Fruit fly (Drosophila melanogaster): ENCODE results near the gene Stip1.

Gene Stip1

DNA sequence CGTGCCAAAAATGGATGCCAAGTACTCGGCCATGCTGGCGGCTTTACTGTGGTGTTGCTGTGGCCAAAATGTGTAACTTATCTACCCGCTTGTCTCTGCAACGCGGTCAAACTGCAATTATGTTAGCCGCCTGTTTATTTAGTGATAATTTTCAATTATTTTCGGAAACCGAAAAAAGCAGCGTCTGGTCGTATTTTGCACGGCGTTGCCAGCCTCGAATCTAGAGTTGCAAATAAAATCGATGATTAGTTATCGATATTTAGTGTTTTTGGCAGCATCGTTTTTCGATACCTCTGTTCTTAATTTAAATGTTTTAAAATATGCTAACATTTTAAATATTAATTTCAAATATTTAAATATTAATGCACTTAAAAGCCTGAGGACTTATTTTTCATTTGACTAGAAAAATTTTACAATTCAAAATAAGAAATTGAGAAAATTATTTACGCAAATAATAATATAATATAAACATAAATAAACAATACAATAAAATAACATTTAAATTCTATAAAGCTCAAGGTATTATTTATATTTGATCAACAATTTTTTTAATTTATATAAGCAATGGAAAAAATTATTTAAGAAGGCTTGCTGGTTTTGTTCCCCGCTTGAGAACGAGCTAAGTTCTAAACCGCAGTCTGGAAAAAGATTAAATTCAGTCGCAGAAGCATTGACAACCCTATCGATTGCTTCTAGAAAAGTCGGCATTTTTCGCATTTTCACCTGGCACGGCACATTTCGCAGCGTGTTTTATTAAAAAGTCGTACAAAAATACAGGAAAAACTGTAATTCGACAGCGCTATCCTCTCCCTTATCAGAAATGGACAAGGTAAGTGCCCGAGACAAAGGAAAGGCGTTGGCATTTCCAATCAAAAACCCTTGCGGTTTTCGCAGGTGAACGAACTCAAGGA, at the start of gene Stip1, which contains the start of gene U2af38 (continued):
- TF ChIP-seq CG2199 (GFP tag; IDR thresholded peaks at IDR 0.05) (no peak), gem (tag; optimal IDR thresholded peaks at IDR 0.05) (peak; percentile 50), MBD-R2 (GFP tag; IDR thresholded peaks at IDR 0.05) (peak; percentile 55), CG9437 (GFP tag; optimal IDR thresholded peaks at IDR 0.05) (no peak), crol (GFP tag; IDR thresholded peaks at IDR 0.05) (no peak), Sry-δ (GFP tag; optimal IDR thresholded peaks at IDR 0.05) (peak; percentile 40), ssp (GFP tag; IDR thresholded peaks at IDR 0.05) (0 out of 2 replicates have a peak, but pooled peaks have one; percentile 12), CG12219 (GFP tag; optimal IDR thresholded peaks at IDR 0.05) (no peak), CG8290 (GFP tag; optimal IDR thresholded peaks at IDR 0.05) (peak; percentile 2), CG8290 (tag; optimal IDR thresholded peaks at IDR 0.05) (peak in 1 of 2 experiments; percentile 20), CG10321 (GFP tag; IDR thresholded peaks at IDR 0.05) (no peak), Poxn (GFP tag; IDR thresholded peaks at IDR 0.05) (no peak), trh (GFP tag; optimal IDR thresholded peaks at IDR 0.05) (no peak), CG8478 (optimal IDR thresholded peaks at IDR 0.05) (no peak), CG6854 (GFP tag; optimal IDR thresholded peaks at IDR 0.05) (no peak), so (GFP tag; IDR thresholded peaks at IDR 0.05) (no peak), dmrt11E (tag; optimal IDR thresholded peaks at IDR 0.05) (no peak), sima (GFP tag; optimal IDR thresholded peaks at IDR 0.05) (no peak), CG15011 (GFP tag; optimal IDR thresholded peaks at IDR 0.05) (no peak), BEAF-32 (GFP tag; optimal IDR thresholded peaks at IDR 0.05) (peak; percentile 69), bsh (GFP tag; optimal IDR thresholded peaks at IDR 0.05) (no peak), CG11456 (GFP tag; IDR thresholded peaks at IDR 0.05) (no peak), CG17328 (GFP tag; IDR thresholded peaks at IDR 0.05) (no peak), Dip3 (GFP tag; optimal IDR thresholded peaks at IDR 0.05) (no peak), Mes4 (GFP tag; optimal IDR thresholded peaks at IDR 0.05) (no peak), oc (tag; optimal IDR thresholded peaks at IDR 0.05) (peak; percentile 35), CG4617 (GFP tag; optimal IDR thresholded peaks at IDR 0.05; ENCODE audit: borderline replicate concordance) (peak; percentile 51), CG3163 (GFP tag; optimal IDR thresholded peaks at IDR 0.05) (no peak), gt (GFP tag; IDR thresholded peaks at IDR 0.05) (no peak), Mrtf (GFP tag; IDR thresholded peaks at IDR 0.05) (no peak), CG11093 (GFP tag; IDR thresholded peaks at IDR 0.05) (no peak), gsb (GFP tag; IDR thresholded peaks at IDR 0.05) (no peak), tx (GFP tag; optimal IDR thresholded peaks at IDR 0.05) (no peak), CG1603 (tag; optimal IDR thresholded peaks at IDR 0.05) (peak; percentile 49), aop (GFP tag; IDR thresholded peaks at IDR 0.05) (no peak), Dp (GFP tag; optimal IDR thresholded peaks at IDR 0.05) (peak; percentile 34), CG16779 (GFP tag; IDR thresholded peaks at IDR 0.05) (no peak), abd-A (tag; optimal IDR thresholded peaks at IDR 0.05) (no peak), YL-1 (GFP tag; optimal IDR thresholded peaks at IDR 0.05) (peak; percentile 84), Oaz (GFP tag; IDR thresholded peaks at IDR 0.05) (no peak), CG11504 (tag; optimal IDR thresholded peaks at IDR 0.05) (no peak), Eip74EF (GFP tag; optimal IDR thresholded peaks at IDR 0.05) (no peak), exex (tag; optimal IDR thresholded peaks at IDR 0.05) (no peak), Drgx (GFP tag; IDR thresholded peaks at IDR 0.05) (no peak), psq (GFP tag; optimal IDR thresholded peaks at IDR 0.05) (no peak), Dfd (GFP tag; optimal IDR thresholded peaks at IDR 0.05) (no peak), z (GFP tag; IDR thresholded peaks at IDR 0.05) (no peak), gsb-n (tag; optimal IDR thresholded peaks at IDR 0.05) (no peak), ase (GFP tag; IDR thresholded peaks at IDR 0.05) (no peak), HLH4C (GFP tag; IDR thresholded peaks at IDR 0.05; ENCODE audit: partially characterized antibody) (peak; percentile 69), luna (GFP tag; optimal IDR thresholded peaks at IDR 0.05) (no peak)
